Fruit fly (Drosophila melanogaster) whole organism, embryonic: Measurements from ENCODE around the gene Mur2B.

Experiments
- Adf1 ChIP-seq: fragments of 200-800 bp; sonication (Bioruptor generic); IDR thresholded peaks from 2 replicates; pipeline ENCODE4 v1.3.6; 2022; ENCODE audit warnings: missing biosample characterization, missing genetic modification characterization
- Aef1 ChIP-seq: fragments of 200-800 bp; sonication (Bioruptor generic); IDR thresholded peaks from 3 replicates; pipeline ENCODE4 v1.3.6; 2022; ENCODE audit warnings: missing biosample characterization, missing genetic modification characterization
- Antp ChIP-seq: fragments of 200-800 bp; sonication (Bioruptor generic); optimal IDR thresholded peaks from 3 replicates; lab custom pipeline; 2016; ENCODE audit warnings: missing biosample characterization, missing genetic modification characterization
- Awh ChIP-seq: fragments of 200-800 bp; sonication (Bioruptor generic); IDR thresholded peaks from 2 replicates; pipeline ENCODE4, ENCODE4 v1.3.6; 2022; ENCODE audit warnings: missing biosample characterization, missing genetic modification characterization
- CG10565 ChIP-seq: fragments of 200-800 bp; sonication (Bioruptor generic); optimal IDR thresholded peaks from 3 replicates; lab custom pipeline; 2016; ENCODE audit warnings: missing biosample characterization, mild to moderate bottlenecking, missing genetic modification characterization
- CG12071 ChIP-seq: fragments of 200-800 bp; sonication (Bioruptor generic); optimal IDR thresholded peaks from 3 replicates; lab custom pipeline; 2018; ENCODE audit warnings: missing biosample characterization, mild to moderate bottlenecking, missing genetic modification characterization
- CG12942 ChIP-seq: fragments of 200-800 bp; sonication (Bioruptor generic); optimal IDR thresholded peaks from 3 replicates; lab custom pipeline; 2016; ENCODE audit warnings: missing biosample characterization, missing genetic modification characterization
- CG14441 ChIP-seq: fragments of 200-800 bp; sonication (Bioruptor generic); IDR thresholded peaks from 2 replicates; pipeline ENCODE4 v1.3.6; 2022; ENCODE audit warnings: missing biosample characterization, missing genetic modification characterization
- CG16813 ChIP-seq: fragments of 200-800 bp; sonication (Bioruptor generic); IDR thresholded peaks from 3 replicates; pipeline ENCODE4 v1.3.6; 2022; ENCODE audit warnings: missing biosample characterization, missing genetic modification characterization; ENCODE audit not compliant: partially characterized antibody
- CG17568 ChIP-seq: fragments of 200-800 bp; sonication (Bioruptor generic); optimal IDR thresholded peaks from 2 replicates; lab custom pipeline; 2018; ENCODE audit warnings: missing biosample characterization, mild to moderate bottlenecking, missing genetic modification characterization, moderate library complexity
- CG1792 ChIP-seq: fragments of 200-800 bp; sonication (Bioruptor generic); optimal IDR thresholded peaks from 2 replicates; lab custom pipeline; 2016; ENCODE audit warnings: missing biosample characterization, missing genetic modification characterization
- CG1832 ChIP-seq: fragments of 200-800 bp; sonication (Bioruptor generic); optimal IDR thresholded peaks from 2 replicates; lab custom pipeline; 2017; ENCODE audit warnings: missing biosample characterization, mild to moderate bottlenecking, missing genetic modification characterization, inconsistent platforms
- CG30403 ChIP-seq: fragments of 200-800 bp; sonication (Bioruptor generic); optimal IDR thresholded peaks from 3 replicates; lab custom pipeline; 2016; ENCODE audit warnings: missing biosample characterization, missing genetic modification characterization
- CG6654 ChIP-seq: fragments of 200-800 bp; sonication (Bioruptor generic); optimal IDR thresholded peaks from 2 replicates; lab custom pipeline; 2017; ENCODE audit warnings: missing biosample characterization, mild to moderate bottlenecking, missing genetic modification characterization
- Fer3 ChIP-seq: fragments of 200-800 bp; sonication (Bioruptor generic); optimal IDR thresholded peaks from 2 replicates; lab custom pipeline; 2018; ENCODE audit warnings: missing biosample characterization, mild to moderate bottlenecking, missing genetic modification characterization, moderate library complexity
- Gsc ChIP-seq: fragments of 200-800 bp; sonication (Bioruptor generic); IDR thresholded peaks from 2 replicates; pipeline ENCODE4 v1.3.6; 2022; ENCODE audit warnings: missing biosample characterization, missing genetic modification characterization
- Med ChIP-seq: fragments of 200-800 bp; sonication (Bioruptor generic); peaks from one replicate; lab custom pipeline; 2016; ENCODE audit warnings: missing biosample characterization, missing genetic modification characterization, mild to moderate bottlenecking, inconsistent platforms, moderate library complexity
- NC2β ChIP-seq: fragments of 200-800 bp; sonication (Bioruptor generic); optimal IDR thresholded peaks from 2 replicates; lab custom pipeline; 2016; ENCODE audit warnings: missing biosample characterization, missing genetic modification characterization
- Nf-YB ChIP-seq: fragments of 200-800 bp; sonication (Bioruptor generic); optimal IDR thresholded peaks from 3 replicates; lab custom pipeline; 2019; ENCODE audit warnings: missing biosample characterization, mild to moderate bottlenecking, missing genetic modification characterization, moderate library complexity
- Rx ChIP-seq: fragments of 200-800 bp; sonication (Bioruptor generic); IDR thresholded peaks from 2 replicates; pipeline ENCODE4 v1.3.6; 2022; ENCODE audit warnings: missing biosample characterization, missing genetic modification characterization
- Trl ChIP-seq, 3 experiments: fragments of >200 bp in 2 of 3; fragments of 200-800 bp in 1 of 3; sonication (Bioruptor generic) in 1 of 3; optimal IDR thresholded peaks; 2 replicates in 1 of 3; 3 replicates in 2 of 3; lab custom pipeline; 2016 to 2017; ENCODE audit warnings: missing biosample characterization in 1 of 3, missing genetic modification characterization in 1 of 3
- caup ChIP-seq: fragments of 200-800 bp; sonication (Bioruptor generic); optimal IDR thresholded peaks from 3 replicates; lab custom pipeline; 2017; ENCODE audit warnings: missing biosample characterization, mild to moderate bottlenecking, missing genetic modification characterization, moderate library complexity; ENCODE audit not compliant: severe bottlenecking
- chinmo ChIP-seq: fragments of 200-800 bp; sonication (Bioruptor generic); IDR thresholded peaks from 4 replicates; pipeline ENCODE4 v1.3.6; 2022; ENCODE audit warnings: missing biosample characterization, missing genetic modification characterization; ENCODE audit not compliant: partially characterized antibody
- crol ChIP-seq: fragments of 200-800 bp; sonication (Bioruptor generic); IDR thresholded peaks from 2 replicates; pipeline ENCODE4 v1.3.6; 2022; ENCODE audit warnings: missing biosample characterization, missing genetic modification characterization
- cwo ChIP-seq: fragments of 200-800 bp; sonication (Bioruptor generic); optimal IDR thresholded peaks from 3 replicates; lab custom pipeline; 2017; ENCODE audit warnings: missing biosample characterization, missing genetic modification characterization, mild to moderate bottlenecking, moderate library complexity, missing genetic modification reagents
- ftz-f1 ChIP-seq: fragments of 200-800 bp; sonication (Bioruptor generic); optimal IDR thresholded peaks from 2 replicates; lab custom pipeline; 2016; ENCODE audit warnings: missing biosample characterization, missing genetic modification characterization
- gcm ChIP-seq: fragments of 200-800 bp; sonication (Bioruptor generic); optimal IDR thresholded peaks from 2 replicates; lab custom pipeline; 2019; ENCODE audit warnings: missing biosample characterization, mild to moderate bottlenecking, missing genetic modification characterization, moderate library complexity
- ham ChIP-seq: fragments of 200-800 bp; sonication (Bioruptor generic); IDR thresholded peaks from 2 replicates; pipeline ENCODE4 v1.3.6; 2022; ENCODE audit warnings: missing biosample characterization, missing genetic modification characterization
- kah ChIP-seq: fragments of 200-800 bp; sonication (Bioruptor generic); optimal IDR thresholded peaks from 2 replicates; lab custom pipeline; 2018; ENCODE audit warnings: missing biosample characterization, mild to moderate bottlenecking, missing genetic modification characterization
- lola ChIP-seq, 3 experiments: fragments of >200 bp in 2 of 3; fragments of 200-800 bp in 1 of 3; sonication (Bioruptor generic) in 1 of 3; optimal IDR thresholded peaks; 2 replicates each; lab custom pipeline; 2017 to 2019; ENCODE audit warnings: missing biosample characterization in 3 of 3, missing genetic modification characterization in 3 of 3, mild to moderate bottlenecking in 1 of 3, moderate library complexity in 1 of 3
- nerfin-1 ChIP-seq: fragments of 200-800 bp; sonication (Bioruptor generic); optimal IDR thresholded peaks from 3 replicates; lab custom pipeline; 2019; ENCODE audit warnings: missing biosample characterization, mild to moderate bottlenecking, missing genetic modification characterization, moderate library complexity
- odd ChIP-seq: fragments of 200-800 bp; sonication (Bioruptor generic); optimal IDR thresholded peaks from 2 replicates; lab custom pipeline; 2017; ENCODE audit warnings: missing biosample characterization, mild to moderate bottlenecking, missing genetic modification characterization
- psq ChIP-seq: fragments of 200-800 bp; sonication (Bioruptor generic); optimal IDR thresholded peaks from 2 replicates; lab custom pipeline; 2017; ENCODE audit warnings: missing biosample characterization, missing genetic modification characterization
- ro ChIP-seq: fragments of 200-800 bp; sonication (Bioruptor generic); IDR thresholded peaks from 2 replicates; pipeline ENCODE4 v1.3.6; 2022; ENCODE audit warnings: missing biosample characterization, missing genetic modification characterization
- salm ChIP-seq: fragments of 200-800 bp; sonication (Bioruptor generic); optimal IDR thresholded peaks from 2 replicates; lab custom pipeline; 2018; ENCODE audit warnings: missing biosample characterization, mild to moderate bottlenecking, missing genetic modification characterization
- sd ChIP-seq: fragments of 200-800 bp; sonication (Bioruptor generic); optimal IDR thresholded peaks from 3 replicates; lab custom pipeline; 2018; ENCODE audit warnings: missing biosample characterization, mild to moderate bottlenecking, missing genetic modification characterization, moderate library complexity
- sens ChIP-seq: fragments of 200-800 bp; sonication (Bioruptor generic); peaks from one replicate; lab custom pipeline; 2016; ENCODE audit warnings: missing biosample characterization, missing genetic modification characterization
- sug ChIP-seq: fragments of 200-800 bp; optimal IDR thresholded peaks from 2 replicates; lab custom pipeline; 2019; ENCODE audit warnings: missing biosample characterization, mild to moderate bottlenecking, missing genetic modification characterization, moderate library complexity
- tll ChIP-seq, 2 experiments: fragments of 200-800 bp in 1 of 2; fragments of >200 bp in 1 of 2; sonication (Bioruptor generic) in 1 of 2; optimal IDR thresholded peaks; 2 replicates each; lab custom pipeline; 2017 to 2019; ENCODE audit warnings: missing biosample characterization in 2 of 2, missing genetic modification characterization in 2 of 2, mild to moderate bottlenecking in 1 of 2, moderate library complexity in 1 of 2
- toy ChIP-seq: fragments of 200-800 bp; sonication (Bioruptor generic); IDR thresholded peaks from 2 replicates; pipeline ENCODE4 v1.3.6; 2022; ENCODE audit warnings: missing biosample characterization, missing genetic modification characterization
- tx ChIP-seq: fragments of 200-800 bp; sonication (Bioruptor generic); optimal IDR thresholded peaks from 2 replicates; lab custom pipeline; 2016; ENCODE audit warnings: missing biosample characterization, missing genetic modification characterization
- wek ChIP-seq: fragments of 200-800 bp; sonication (Bioruptor generic); optimal IDR thresholded peaks from 3 replicates; lab custom pipeline; 2018; ENCODE audit warnings: missing biosample characterization, mild to moderate bottlenecking, missing genetic modification characterization, moderate library complexity
- z ChIP-seq: fragments of 200-800 bp; sonication (Bioruptor generic); IDR thresholded peaks from 3 replicates; pipeline ENCODE4 v1.3.6; 2022; ENCODE audit warnings: missing biosample characterization, missing genetic modification characterization
- zen ChIP-seq: fragments of 200-800 bp; sonication (Bioruptor generic); optimal IDR thresholded peaks from 3 replicates; lab custom pipeline; 2018; ENCODE audit warnings: missing biosample characterization, mild to moderate bottlenecking, missing genetic modification characterization, moderate library complexity

The Mur2B gene

DNA sequence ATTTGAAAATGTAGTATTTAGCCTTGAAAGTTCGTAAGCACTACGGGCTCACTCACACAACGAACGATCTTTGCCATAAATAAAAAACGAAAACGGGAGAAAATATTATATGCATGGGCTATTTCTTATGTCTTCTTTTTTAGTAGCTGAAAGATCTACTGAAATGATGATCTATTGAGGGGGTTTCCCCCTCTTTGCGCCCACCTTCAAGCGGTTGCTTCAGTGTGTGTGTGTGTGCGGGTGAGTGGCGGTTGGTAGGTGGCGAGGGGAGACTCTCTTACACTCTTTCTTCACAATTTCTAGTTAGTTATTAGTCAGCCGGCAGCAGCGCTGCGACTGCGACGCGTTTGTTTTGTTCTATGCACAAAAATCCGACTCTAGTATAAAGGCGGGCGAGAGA lies 47.2 kb downstream of the Mur2B start:
- peak; percentile 22 for TF ChIP-seq Med
- TF ChIP-seq Fer3 (tag; lab: Kevin White, UChicago): no peak
- no peak for TF ChIP-seq toy (GFP tag; lab: Robert Waterston, UW)
- TF ChIP-seq NC2β (GFP tag; lab: Kevin White, UChicago): no peak
- TF ChIP-seq crol (GFP tag; lab: Robert Waterston, UW): 0 out of 2 replicates have a peak, but pooled peaks have one; percentile 19
- peak; percentile 13 for TF ChIP-seq sd
- TF ChIP-seq, all 482 proteins: peak for 3

- TF ChIP-seq Trl (optimal IDR thresholded peaks at IDR 0.05; lab: Kevin White, UChicago) (peak; percentile 29 to 61), Trl (GFP tag; optimal IDR thresholded peaks at IDR 0.05; lab: Kevin White, UChicago) (no peak), chinmo (GFP tag; lab: Robert Waterston, UW) (0 out of 4 replicates have a peak, but pooled peaks have one; percentile 39), sug (peak; percentile 11), CG16813 (GFP tag; lab: Robert Waterston, UW) (no peak), z (GFP tag; lab: Robert Waterston, UW) (peak; percentile 59; the same call in 1 of the 3 replicates), Aef1 (no peak), cwo (GFP tag; lab: Kevin White, UChicago) (no peak), odd (no peak), CG1832 (GFP tag; lab: Kevin White, UChicago) (peak; percentile 7), ftz-f1 (GFP tag; lab: Kevin White, UChicago) (peak; percentile 62), Adf1 (peak; percentile 77)
These were observed 48.8 kb downstream of the Mur2B start for dm6 chrX:1619699-1620309.

dm6 chrX:1618727-1619581 lies 49.6 kb downstream of the Mur2B start:
- TF ChIP-seq Gsc (GFP tag; lab: Robert Waterston, UW) (peak; percentile 48; the same call in 1 of the 2 replicates), salm (tag; lab: Kevin White, UChicago) (peak; percentile 2), wek (GFP tag; lab: Kevin White, UChicago) (no peak), Awh (GFP tag; lab: Robert Waterston, UW) (peak; percentile 70), z (GFP tag; lab: Robert Waterston, UW) (peak; percentile 96), Antp (GFP tag; lab: Kevin White, UChicago) (peak; percentile 84), CG12071 (GFP tag; lab: Kevin White, UChicago) (peak; percentile 73), kah (GFP tag; lab: Kevin White, UChicago) (no peak), nerfin-1 (tag; lab: Kevin White, UChicago) (peak; percentile 26), ro (peak; percentile 63; the same call in 1 of the 2 replicates), CG12942 (GFP tag; lab: Kevin White, UChicago) (peak; percentile 75), psq (GFP tag; lab: Kevin White, UChicago) (peak; percentile 10), CG30403 (GFP tag; lab: Kevin White, UChicago) (peak; percentile 88), CG1792 (GFP tag; lab: Kevin White, UChicago) (peak; percentile 79), gcm (no peak), Nf-YB (GFP tag; lab: Kevin White, UChicago) (peak; percentile 32), CG17568 (no peak), ham (GFP tag; lab: Robert Waterston, UW) (peak; percentile 49; the same call in 1 of the 2 replicates), CG10565 (GFP tag; lab: Kevin White, UChicago) (no peak), CG6654 (peak; percentile 31), Rx (GFP tag; lab: Robert Waterston, UW) (peak; percentile 78), sens (GFP tag; lab: Kevin White, UChicago) (peak; percentile 96), zen (tag; lab: Kevin White, UChicago) (peak; percentile 17), tx (GFP tag; lab: Kevin White, UChicago) (peak; percentile 73), tll (GFP tag; optimal IDR thresholded peaks at IDR 0.05; lab: Kevin White, UChicago) (no peak), lola (GFP tag; optimal IDR thresholded peaks at IDR 0.05; lab: Kevin White, UChicago) (no peak), cwo (GFP tag; lab: Kevin White, UChicago) (peak; percentile 72), CG14441 (peak; percentile 89), caup (GFP tag; lab: Kevin White, UChicago) (peak; percentile 69)
